Worm (Caenorhabditis elegans): ENCODE measurements around the gene R09D1.12.

- TF ChIP-seq nhr-28 (tag; optimal IDR thresholded peaks at IDR 0.05) (no peak), skn-1 (tag; optimal IDR thresholded peaks at IDR 0.05) (no peak), fkh-10 (GFP tag; optimal IDR thresholded peaks at IDR 0.05) (peak; percentile 75), pha-4 (tag; optimal IDR thresholded peaks at IDR 0.05) (no peak), nhr-237 (tag; optimal IDR thresholded peaks at IDR 0.05) (no peak), ceh-28 (tag; optimal IDR thresholded peaks at IDR 0.05) (no peak), egl-5 (tag; optimal IDR thresholded peaks at IDR 0.05) (no peak), aly-2 (tag; optimal IDR thresholded peaks at IDR 0.05) (no peak), jun-1 (tag; optimal IDR thresholded peaks at IDR 0.05) (no peak), R02D3.7 (tag; optimal IDR thresholded peaks at IDR 0.05) (no peak), elt-3 (tag; optimal IDR thresholded peaks at IDR 0.05) (no peak), ztf-11 (tag; optimal IDR thresholded peaks at IDR 0.05) (no peak), ceh-82 (tag; optimal IDR thresholded peaks at IDR 0.05) (no peak)
These were observed 21.0 kb downstream of the R09D1.12 start for ce11 chrII:9431119-9431518.
